Worm (Caenorhabditis elegans) whole organism, early embryonic: ENCODE measurements around the gene H06I04.3.

Experiments
- B0310.2 ChIP-seq: sonication (generic microtip); optimal IDR thresholded peaks from 2 replicates; lab custom pipeline; 2016; ENCODE audit warnings: mild to moderate bottlenecking, missing genetic modification characterization, missing compliant biosample characterization
- F13C5.2 ChIP-seq: sonication (generic microtip); optimal IDR thresholded peaks from 2 replicates; lab custom pipeline; 2017; ENCODE audit warnings: mild to moderate bottlenecking, missing genetic modification characterization, inconsistent platforms, missing compliant biosample characterization
- aly-1 ChIP-seq: sonication (generic microtip); optimal IDR thresholded peaks from 2 replicates; lab custom pipeline; 2016; ENCODE audit warnings: missing genetic modification characterization, missing compliant biosample characterization
- ama-1 ChIP-seq: fragments of 150-350 bp; optimal IDR thresholded peaks from 2 replicates; lab custom pipeline; 2014
- ceh-13 ChIP-seq: fragments of 200-800 bp; sonication (Bioruptor generic); optimal IDR thresholded peaks from 2 replicates; lab custom pipeline; 2018; ENCODE audit warnings: mild to moderate bottlenecking, missing genetic modification characterization, missing compliant biosample characterization
- ceh-36 ChIP-seq: sonication (generic microtip); optimal IDR thresholded peaks from 2 replicates; lab custom pipeline; 2016; ENCODE audit warnings: missing genetic modification characterization, inconsistent platforms, missing compliant biosample characterization
- ets-7 ChIP-seq: sonication (generic microtip); optimal IDR thresholded peaks from 2 replicates; lab custom pipeline; 2016; ENCODE audit warnings: missing genotype, missing genetic modification characterization, missing compliant biosample characterization
- flt-1 ChIP-seq: fragments of 200-800 bp; sonication (Bioruptor generic); IDR thresholded peaks from 2 replicates; pipeline ENCODE4 v1.3.6; 2022; ENCODE audit warnings: missing genetic modification characterization, missing compliant biosample characterization
- hmbx-1 ChIP-seq: sonication (generic microtip); optimal IDR thresholded peaks from 2 replicates; lab custom pipeline; 2016; ENCODE audit warnings: mild to moderate bottlenecking, missing genetic modification characterization, missing compliant biosample characterization
- scrt-1 ChIP-seq: fragments of 200-800 bp; sonication (Bioruptor generic); IDR thresholded peaks from 2 replicates; pipeline ENCODE4 v1.3.6; 2022; ENCODE audit warnings: missing genetic modification characterization, missing compliant biosample characterization
- tbx-11 ChIP-seq: fragments of 200-800 bp; sonication (Bioruptor generic); IDR thresholded peaks from 2 replicates; pipeline ENCODE4 v1.3.6; 2022; ENCODE audit warnings: missing genetic modification characterization, missing compliant biosample characterization
- tbx-37 ChIP-seq: fragments of 200-800 bp; sonication (Bioruptor generic); conservative IDR thresholded peaks from 2 replicates; pipeline ENCODE4 v1.3.6; 2022; ENCODE audit warnings: missing genetic modification reagents, missing genetic modification characterization, missing compliant biosample characterization
- tra-4 ChIP-seq: sonication (generic microtip); optimal IDR thresholded peaks from 2 replicates; lab custom pipeline; 2017; ENCODE audit warnings: missing genetic modification characterization, missing compliant biosample characterization

DNA sequence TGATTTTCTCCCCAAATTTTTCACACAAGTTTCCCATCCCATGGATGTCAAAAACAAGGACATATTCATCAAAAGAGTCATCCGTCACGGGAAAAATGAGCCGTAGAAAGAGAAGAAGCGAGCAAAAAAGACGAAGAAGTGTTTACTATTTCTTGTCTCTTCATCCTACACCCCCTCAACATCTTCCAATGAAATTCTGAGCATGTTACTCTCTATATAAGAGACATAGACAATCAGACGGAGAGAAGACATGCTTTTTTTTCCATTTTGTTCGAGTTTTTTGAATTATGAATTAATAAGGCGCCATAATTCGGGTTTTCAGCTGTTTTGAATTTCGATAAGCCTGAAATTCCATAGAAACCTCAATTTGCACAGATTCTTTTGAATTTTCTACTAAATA lies 25.8 kb downstream of the H06I04.3 start:
- TF ChIP-seq tbx-11 (GFP tag; lab: Robert Waterston, UW) (no peak), ama-1 (lab: Kevin White, UChicago) (no peak), tbx-37 (no peak), aly-1 (tag; lab: Kevin White, UChicago) (no peak), tra-4 (tag; lab: Kevin White, UChicago) (no peak), ceh-36 (no peak), ceh-13 (GFP tag; lab: Kevin White, UChicago) (no peak), scrt-1 (GFP tag; lab: Robert Waterston, UW) (no peak), B0310.2 (tag; lab: Kevin White, UChicago) (no peak), F13C5.2 (tag; lab: Kevin White, UChicago) (no peak), flt-1 (GFP tag; lab: Robert Waterston, UW) (no peak), hmbx-1 (tag; lab: Kevin White, UChicago) (no peak), ets-7 (no peak)
